Fruit fly (Drosophila melanogaster): ENCODE data around the gene CG6565.
A peak's percentile ranks its signal among the peaks of the same experiment; 100 is the strongest.

Gene CG6565

DNA sequence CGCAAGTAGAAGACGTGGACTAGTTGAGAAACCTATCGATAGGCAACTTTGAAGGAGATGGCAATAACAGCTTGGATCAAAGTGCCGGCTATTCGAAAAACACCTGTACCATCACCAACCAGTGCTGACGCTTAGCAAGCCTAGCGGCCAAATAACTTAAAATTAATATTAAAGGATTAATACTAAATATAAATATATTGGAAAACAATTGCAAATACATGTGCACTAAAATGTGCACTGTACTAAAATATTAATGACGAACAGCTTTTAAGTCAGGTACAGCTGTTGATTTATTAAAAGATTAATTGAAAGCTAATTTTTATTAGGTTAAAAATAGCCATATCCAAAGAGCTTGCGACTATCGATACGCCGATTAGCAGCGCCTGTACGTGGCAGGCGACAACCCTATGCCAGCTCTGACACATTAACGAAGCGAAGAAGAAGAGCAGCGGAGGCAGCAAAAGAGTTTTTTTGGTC lies 4.7 kb downstream of the CG6565 start, which contains the start of the genes CG9302 and beta'COP (continued):
- TF ChIP-seq ash1 (GFP tag; optimal IDR thresholded peaks at IDR 0.05) = no peak
- peak; percentile 24 for TF ChIP-seq CG18011 (GFP tag; optimal IDR thresholded peaks at IDR 0.05)
- no peak for TF ChIP-seq CG11695 (GFP tag; IDR thresholded peaks at IDR 0.05)
- TF ChIP-seq crc (GFP tag; optimal IDR thresholded peaks at IDR 0.05) = no peak
- no peak for TF ChIP-seq dmrt99B (tag; optimal IDR thresholded peaks at IDR 0.05)
- no peak for TF ChIP-seq sim (GFP tag; IDR thresholded peaks at IDR 0.05)
- TF ChIP-seq CG7987 (GFP tag; optimal IDR thresholded peaks at IDR 0.05) = peak; percentile 33
- TF ChIP-seq CG1233 (GFP tag; optimal IDR thresholded peaks at IDR 0.05) = peak; percentile 36
- TF ChIP-seq HLHmδ (GFP tag; optimal IDR thresholded peaks at IDR 0.05) = no peak
- peak; percentile 59; the same call in 1 of the 2 replicates for TF ChIP-seq al (GFP tag; IDR thresholded peaks at IDR 0.05)
- TF ChIP-seq CG6683 (GFP tag; optimal IDR thresholded peaks at IDR 0.05) = peak; percentile 14
- TF ChIP-seq sens-2 (GFP tag; IDR thresholded peaks at IDR 0.05) = no peak
- TF ChIP-seq CG2875 (GFP tag; optimal IDR thresholded peaks at IDR 0.05) = no peak
- peak; percentile 91 for TF ChIP-seq Abd-B (GFP tag; optimal IDR thresholded peaks at IDR 0.05)
- TF ChIP-seq pfk (GFP tag; optimal IDR thresholded peaks at IDR 0.05) = no peak
- TF ChIP-seq BEAF-32 (GFP tag; optimal IDR thresholded peaks at IDR 0.05) = peak; percentile 85
- TF ChIP-seq CG17361 (GFP tag; IDR thresholded peaks at IDR 0.05) = peak; percentile 90
- TF ChIP-seq Bdp1 (GFP tag; optimal IDR thresholded peaks at IDR 0.05) = peak; percentile 69
- TF ChIP-seq tin (GFP tag; optimal IDR thresholded peaks at IDR 0.05) = peak; percentile 60
- TF ChIP-seq wek (GFP tag; optimal IDR thresholded peaks at IDR 0.05) = no peak
- TF ChIP-seq CG11247 (GFP tag; IDR thresholded peaks at IDR 0.05) = peak; percentile 39
- TF ChIP-seq cad (GFP tag; optimal IDR thresholded peaks at IDR 0.05) = no peak
- peak; percentile 83 for TF ChIP-seq Xbp1 (GFP tag; optimal IDR thresholded peaks at IDR 0.05)
- TF ChIP-seq Dll (GFP tag; IDR thresholded peaks at IDR 0.05; ENCODE audit: partially characterized antibody) = peak; percentile 76
- TF ChIP-seq CG13296 (GFP tag; optimal IDR thresholded peaks at IDR 0.05) = no peak
- no peak for TF ChIP-seq CG1529 (GFP tag; optimal IDR thresholded peaks at IDR 0.05)
- TF ChIP-seq Hr78 (GFP tag; optimal IDR thresholded peaks at IDR 0.05) = no peak
- TF ChIP-seq salm (tag; optimal IDR thresholded peaks at IDR 0.05) = no peak
- TF ChIP-seq crol (GFP tag; IDR thresholded peaks at IDR 0.05) = no peak
- no peak for TF ChIP-seq CG7745 (tag; optimal IDR thresholded peaks at IDR 0.05)
- no peak for TF ChIP-seq CrebB (tag; optimal IDR thresholded peaks at IDR 0.05)
- TF ChIP-seq Doc3 (GFP tag; IDR thresholded peaks at IDR 0.05; ENCODE audit: partially characterized antibody) = peak; percentile 57
- TF ChIP-seq Aef1 (GFP tag; IDR thresholded peaks at IDR 0.05) = peak; percentile 59
- peak; percentile 31 for TF ChIP-seq bigmax (GFP tag; optimal IDR thresholded peaks at IDR 0.05)
- TF ChIP-seq Doc2 (GFP tag; IDR thresholded peaks at IDR 0.05) = no peak
- TF ChIP-seq wdn (GFP tag; IDR thresholded peaks at IDR 0.05) = no peak; the same call in 1 of the 2 replicates
- no peak for TF ChIP-seq Hmr (GFP tag; optimal IDR thresholded peaks at IDR 0.05)
- TF ChIP-seq nerfin-2 (GFP tag; IDR thresholded peaks at IDR 0.05; ENCODE audit: partially characterized antibody) = peak; percentile 50; the same call in 1 of the 2 replicates
- no peak for TF ChIP-seq CG4730 (GFP tag; IDR thresholded peaks at IDR 0.05)
- TF ChIP-seq CG6272 (GFP tag; IDR thresholded peaks at IDR 0.05) = peak; percentile 58; the same call in 1 of the 2 replicates
- peak; percentile 80 for TF ChIP-seq Scr (GFP tag; IDR thresholded peaks at IDR 0.05; ENCODE audit: partially characterized antibody)
- TF ChIP-seq nom (GFP tag; optimal IDR thresholded peaks at IDR 0.05) = no peak
- no peak; the same call in 2 of the 3 replicates for TF ChIP-seq ase (GFP tag; IDR thresholded peaks at IDR 0.05)
- no peak for TF ChIP-seq gce (GFP tag; IDR thresholded peaks at IDR 0.05)
- TF ChIP-seq wor (GFP tag; IDR thresholded peaks at IDR 0.05) = no peak; the same call in 1 of the 2 replicates
- peak; percentile 50 for TF ChIP-seq cato (GFP tag; optimal IDR thresholded peaks at IDR 0.05; ENCODE audit: borderline replicate concordance)
- TF ChIP-seq Vsx1 (GFP tag; optimal IDR thresholded peaks at IDR 0.05) = no peak
- no peak for TF ChIP-seq cwo (GFP tag; optimal IDR thresholded peaks at IDR 0.05)
- TF ChIP-seq CG31388 (GFP tag; optimal IDR thresholded peaks at IDR 0.05) = no peak
- peak; percentile 78 for TF ChIP-seq CG2120 (GFP tag; optimal IDR thresholded peaks at IDR 0.05)
